Fruit fly (Drosophila melanogaster) whole organism, prepupa: ENCODE data around the gene ND-20.

Experiments used
- CG16779 ChIP-seq: fragments of 200-800 bp; sonication (Bioruptor generic); optimal IDR thresholded peaks from 3 replicates; lab custom pipeline; 2017; ENCODE audit warnings: missing biosample characterization, mild to moderate bottlenecking, missing genetic modification characterization
- CG3919 ChIP-seq: fragments of 200-800 bp; sonication (Bioruptor generic); optimal IDR thresholded peaks from 3 replicates; lab custom pipeline; 2016; ENCODE audit warnings: missing biosample characterization, missing genetic modification characterization
- CG6854 ChIP-seq: fragments of 200-800 bp; sonication (Bioruptor generic); optimal IDR thresholded peaks from 2 replicates; lab custom pipeline; 2017; ENCODE audit warnings: missing biosample characterization, mild to moderate bottlenecking, missing genetic modification characterization
- Eip78C ChIP-seq: fragments of 200-800 bp; sonication (Bioruptor generic); peaks from one replicate; lab custom pipeline; 2016; ENCODE audit warnings: missing biosample characterization, missing genetic modification characterization
- Met ChIP-seq: fragments of 200-800 bp; sonication (Bioruptor generic); optimal IDR thresholded peaks from 3 replicates; lab custom pipeline; 2016; ENCODE audit warnings: missing biosample characterization, missing genetic modification characterization
- Sox102F ChIP-seq: fragments of 200-800 bp; sonication (Bioruptor generic); optimal IDR thresholded peaks from 2 replicates; lab custom pipeline; 2016; ENCODE audit warnings: missing biosample characterization, mild to moderate bottlenecking, missing genetic modification characterization
- eg ChIP-seq: fragments of 200-800 bp; sonication (Bioruptor generic); IDR thresholded peaks from 3 replicates; pipeline ENCODE4 v1.3.6; 2022; ENCODE audit warnings: missing biosample characterization, missing genetic modification characterization
- fkh ChIP-seq: fragments of 200-800 bp; sonication (Bioruptor generic); optimal IDR thresholded peaks from 3 replicates; lab custom pipeline; 2017; ENCODE audit warnings: missing biosample characterization, mild to moderate bottlenecking, missing genetic modification characterization, moderate library complexity

dm6 chrX:15971574-15971973 is 15.0 kb downstream of the ND-20 start:
- TF ChIP-seq fkh, result no peak
- no peak for TF ChIP-seq eg (GFP tag; lab: Robert Waterston, UW)
- TF ChIP-seq CG3919 (GFP tag; lab: Kevin White, UChicago), result no peak
- TF ChIP-seq CG16779 (tag; lab: Kevin White, UChicago), result no peak
- no peak for TF ChIP-seq Eip78C (GFP tag; lab: Kevin White, UChicago)
- no peak for TF ChIP-seq Sox102F (GFP tag; lab: Kevin White, UChicago)
- no peak for TF ChIP-seq CG6854 (GFP tag; lab: Kevin White, UChicago)
- TF ChIP-seq Met, result no peak
